Worm (Caenorhabditis elegans) whole organism, L4/young adult: ENCODE data around the gene gcy-25.

Source experiments
- W03F9.2 ChIP-seq: fragments of 150-350 bp; optimal IDR thresholded peaks from 2 replicates; lab custom pipeline; 2014; ENCODE audit warnings: missing biosample characterization, missing genetic modification characterization
- dao-5 ChIP-seq: sonication (generic microtip); optimal IDR thresholded peaks from 2 replicates; lab custom pipeline; 2016; ENCODE audit warnings: missing genotype, missing genetic modification characterization, moderate library complexity, missing compliant biosample characterization
- him-1 ChIP-seq: sonication (generic microtip); optimal IDR thresholded peaks from 2 replicates; lab custom pipeline; 2016; ENCODE audit warnings: missing genotype, missing genetic modification reagents, missing genetic modification characterization, missing compliant biosample characterization

ce11 chrIV:15906059-15906632 is 33.4 kb downstream of the gcy-25 start, which contains the start of gene srv-15:
- TF ChIP-seq W03F9.2 (no peak), him-1 (tag; lab: Kevin White, UChicago) (no peak), dao-5 (no peak)
